Worm (Caenorhabditis elegans): ENCODE measurements around the gene ZC504.1.

The ZC504.1 gene

ce11 chrX:10377663-10378062, 29.3 kb upstream of the ZC504.1 start:
- TF ChIP-seq ces-1 (GFP tag; optimal IDR thresholded peaks at IDR 0.05) = peak; percentile 50
- no peak for TF ChIP-seq pqm-1 (tag; optimal IDR thresholded peaks at IDR 0.05)
- TF ChIP-seq hlh-11 (tag; optimal IDR thresholded peaks at IDR 0.05) = peak; percentile 97
- TF ChIP-seq nhr-76 (tag; optimal IDR thresholded peaks at IDR 0.05) = no peak
- no peak for TF ChIP-seq fos-1 (tag; optimal IDR thresholded peaks at IDR 0.05)
- TF ChIP-seq ceh-32 (tag; optimal IDR thresholded peaks at IDR 0.05; ENCODE audit: poor library complexity) = peak; percentile 64
- peak; percentile 71; the same call in 1 of the 2 replicates for TF ChIP-seq lin-38 (GFP tag; IDR thresholded peaks at IDR 0.05)
- TF ChIP-seq daf-16 (GFP tag; optimal IDR thresholded peaks at IDR 0.05) = peak in 1 of 2 experiments; percentile 76
- TF ChIP-seq daf-16 (tag; optimal IDR thresholded peaks at IDR 0.05) = peak; percentile 64
- TF ChIP-seq nhr-102 (tag; optimal IDR thresholded peaks at IDR 0.05) = no peak
- no peak for TF ChIP-seq F49E8.2 (tag; optimal IDR thresholded peaks at IDR 0.05; ENCODE audit: borderline replicate concordance)
- TF ChIP-seq pha-4 (GFP tag; IDR thresholded peaks at IDR 0.05) = peak; percentile 70
- TF ChIP-seq pha-4 (tag; optimal IDR thresholded peaks at IDR 0.05) = peak; percentile 33
- TF ChIP-seq hmg-1.1 (GFP tag; IDR thresholded peaks at IDR 0.05) = peak; percentile 84
- peak; percentile 80 for TF ChIP-seq ceh-20 (GFP tag; IDR thresholded peaks at IDR 0.05)
- TF ChIP-seq ceh-62 (tag; optimal IDR thresholded peaks at IDR 0.05) = no peak
- no peak for TF ChIP-seq R02D3.7 (tag; optimal IDR thresholded peaks at IDR 0.05)
- TF ChIP-seq Y75B8A.6 (GFP tag; IDR thresholded peaks at IDR 0.05) = no peak
- TF ChIP-seq nhr-11 (tag; optimal IDR thresholded peaks at IDR 0.05) = peak; percentile 85
- peak; percentile 78 for TF ChIP-seq dpl-1 (GFP tag; optimal IDR thresholded peaks at IDR 0.05)
- no peak for TF ChIP-seq daf-8 (GFP tag; IDR thresholded peaks at IDR 0.05)
- TF ChIP-seq ztf-11 (tag; optimal IDR thresholded peaks at IDR 0.05) = no peak
- no peak for TF ChIP-seq Y48G9A.11 (GFP tag; IDR thresholded peaks at IDR 0.05)
- no peak for TF ChIP-seq lir-3 (tag; optimal IDR thresholded peaks at IDR 0.05)
- TF ChIP-seq dve-1 (tag; optimal IDR thresholded peaks at IDR 0.05; ENCODE audit: insufficient read depth) = peak; percentile 96
- TF ChIP-seq daf-19 (GFP tag; conservative IDR thresholded peaks at IDR 0.05) = no peak
- no peak for TF ChIP-seq set-16 (GFP tag; IDR thresholded peaks at IDR 0.05)
- TF ChIP-seq zag-1 (tag; optimal IDR thresholded peaks at IDR 0.05) = no peak
- TF ChIP-seq mdt-29 (GFP tag; IDR thresholded peaks at IDR 0.05) = no peak
- TF ChIP-seq nhr-111 (GFP tag; optimal IDR thresholded peaks at IDR 0.05) = no peak
- 0 out of 2 replicates have a peak, but pooled peaks have one; percentile 14 for TF ChIP-seq dmd-9 (GFP tag; IDR thresholded peaks at IDR 0.05)
- TF ChIP-seq tag-97 (GFP tag; IDR thresholded peaks at IDR 0.05) = no peak
- peak; percentile 94 for TF ChIP-seq mep-1 (tag; optimal IDR thresholded peaks at IDR 0.05)
- TF ChIP-seq egl-43 (GFP tag; IDR thresholded peaks at IDR 0.05) = peak; percentile 55; the same call in 1 of the 2 replicates
- TF ChIP-seq arid-1 (GFP tag; conservative IDR thresholded peaks at IDR 0.05) = 0 out of 2 replicates have a peak, but pooled peaks have one; percentile 11
- TF ChIP-seq spr-1 (tag; optimal IDR thresholded peaks at IDR 0.05) = no peak
- TF ChIP-seq hif-1 (tag; optimal IDR thresholded peaks at IDR 0.05) = peak in 1 of 2 experiments; percentile 59
- no peak for TF ChIP-seq lin-39 (tag; optimal IDR thresholded peaks at IDR 0.05)
- TF ChIP-seq lin-13 (GFP tag; optimal IDR thresholded peaks at IDR 0.05) = peak; percentile 47
- no peak for TF ChIP-seq snpc-1.2 (GFP tag; IDR thresholded peaks at IDR 0.05)
- TF ChIP-seq gei-8 (GFP tag; optimal IDR thresholded peaks at IDR 0.05) = peak; percentile 6
- TF ChIP-seq unc-130 (GFP tag; optimal IDR thresholded peaks at IDR 0.05) = no peak
- peak; percentile 73 for TF ChIP-seq nhr-28 (tag; optimal IDR thresholded peaks at IDR 0.05)
- TF ChIP-seq zfp-3 (GFP tag; conservative IDR thresholded peaks at IDR 0.05) = no peak; the same call in 1 of the 2 replicates
- no peak for TF ChIP-seq Y5F2A.4 (GFP tag; optimal IDR thresholded peaks at IDR 0.05)
- TF ChIP-seq saeg-2 (GFP tag; IDR thresholded peaks at IDR 0.05) = no peak
- TF ChIP-seq mxl-2 (GFP tag; conservative IDR thresholded peaks at IDR 0.05) = no peak
- TF ChIP-seq daf-12 (tag; optimal IDR thresholded peaks at IDR 0.05) = no peak
- peak in 1 of 2 experiments; percentile 94 for TF ChIP-seq mdl-1 (tag; optimal IDR thresholded peaks at IDR 0.05)
- TF ChIP-seq T20F7.1 (GFP tag; optimal IDR thresholded peaks at IDR 0.05) = no peak
- TF ChIP-seq F10B5.3 (tag; optimal IDR thresholded peaks at IDR 0.05) = peak; percentile 13
- TF ChIP-seq madf-5 (GFP tag; IDR thresholded peaks at IDR 0.05) = no peak
